Worm (Caenorhabditis elegans) whole organism, L1 larva: ENCODE measurements around the gene srbc-9.

Experiments used
- alr-1 ChIP-seq: fragments of 200-800 bp; sonication (Bioruptor generic); optimal IDR thresholded peaks from 2 replicates; lab custom pipeline; 2018; ENCODE audit warnings: borderline replicate concordance, mild to moderate bottlenecking, missing genetic modification characterization, missing compliant biosample characterization
- ama-1 ChIP-seq: fragments of 150-350 bp; optimal IDR thresholded peaks from 2 replicates; lab custom pipeline; 2014
- efl-1 ChIP-seq, 4 experiments: fragments of 150-350 bp; optimal IDR thresholded peaks in 3 of 4; peaks in 1 of 4; 1 replicate in 1 of 4; 2 replicates in 3 of 4; lab custom pipeline; 2014; ENCODE audit warnings: missing biosample characterization in 2 of 4, missing genetic modification characterization in 2 of 4, missing genetic modification reagents in 2 of 4
- fkh-4 ChIP-seq: sonication (generic microtip); optimal IDR thresholded peaks from 2 replicates; lab custom pipeline; 2016; ENCODE audit warnings: missing compliant biosample characterization, missing genetic modification characterization, borderline replicate concordance
- nhr-20 ChIP-seq: sonication (generic microtip); optimal IDR thresholded peaks from 2 replicates; lab custom pipeline; 2016; ENCODE audit warnings: mild to moderate bottlenecking, missing genetic modification characterization, missing compliant biosample characterization
- nhr-237 ChIP-seq: fragments of 150-350 bp; optimal IDR thresholded peaks from 2 replicates; lab custom pipeline; 2014; ENCODE audit warnings: missing biosample characterization, missing genetic modification characterization
- tlp-1 ChIP-seq: fragments of 150-350 bp; optimal IDR thresholded peaks from 2 replicates; lab custom pipeline; 2014; ENCODE audit warnings: missing biosample characterization, missing genetic modification characterization
- unc-86 ChIP-seq: sonication (generic microtip); optimal IDR thresholded peaks from 2 replicates; lab custom pipeline; 2016; ENCODE audit warnings: missing genetic modification characterization, missing compliant biosample characterization

The srbc-9 gene

ce11 chrV:7439807-7440206 lies 50.4 kb downstream of the srbc-9 start, which contains the start of gene try-13:
try-13 (plus strand) TSS chrV:7440107.
- TF ChIP-seq nhr-20 (tag; lab: Kevin White, UChicago): no peak
- TF ChIP-seq nhr-237 (tag; lab: Kevin White, UChicago): no peak
- TF ChIP-seq fkh-4 (tag; lab: Kevin White, UChicago): no peak
- no peak for TF ChIP-seq efl-1 (optimal IDR thresholded peaks at IDR 0.05; lab: Kevin White, UChicago)
- TF ChIP-seq efl-1 (GFP tag; optimal IDR thresholded peaks at IDR 0.05 in 1 of 2; lab: Kevin White, UChicago): peak in 1 of 2 experiments; percentile 36
- no peak for TF ChIP-seq alr-1 (tag; lab: Kevin White, UChicago)
- TF ChIP-seq unc-86 (tag; lab: Kevin White, UChicago): no peak
- TF ChIP-seq tlp-1 (tag; lab: Kevin White, UChicago): no peak
- TF ChIP-seq ama-1 (lab: Kevin White, UChicago): no peak
